Worm (Caenorhabditis elegans) whole organism, L3 larva: ENCODE results near the gene clec-250.

Source experiments
- aly-2 ChIP-seq: fragments of 150-350 bp; optimal IDR thresholded peaks from 2 replicates; lab custom pipeline; 2014; ENCODE audit warnings: missing biosample characterization, missing genetic modification characterization
- egl-5 ChIP-seq: fragments of 150-350 bp; optimal IDR thresholded peaks from 2 replicates; lab custom pipeline; 2017; ENCODE audit warnings: missing biosample characterization, missing genetic modification reagents, missing genetic modification characterization, inconsistent platforms
- fos-1 ChIP-seq: fragments of 150-350 bp; optimal IDR thresholded peaks from 2 replicates; lab custom pipeline; 2014; ENCODE audit warnings: missing biosample characterization, missing genetic modification characterization
- nfya-1 ChIP-seq: sonication (generic microtip); optimal IDR thresholded peaks from 2 replicates; lab custom pipeline; 2017; ENCODE audit warnings: missing genetic modification characterization, mild to moderate bottlenecking, missing compliant biosample characterization, antibody characterized with exemption, moderate library complexity; ENCODE audit not compliant: insufficient read depth
- pha-4 ChIP-seq: fragments of 150-350 bp; optimal IDR thresholded peaks from 2 replicates; lab custom pipeline; 2014; ENCODE audit warnings: missing biosample characterization, missing genetic modification reagents, missing genetic modification characterization
- skn-1 ChIP-seq: fragments of 150-350 bp; optimal IDR thresholded peaks from 2 replicates; lab custom pipeline; 2014; ENCODE audit warnings: missing biosample characterization, missing genetic modification characterization
- tbx-2 ChIP-seq: sonication (generic microtip); optimal IDR thresholded peaks from 2 replicates; lab custom pipeline; 2016; ENCODE audit warnings: mild to moderate bottlenecking, missing genetic modification characterization, missing compliant biosample characterization
- unc-62 ChIP-seq: fragments of 150-350 bp; sonication (generic microtip); optimal IDR thresholded peaks from 4 replicates; lab custom pipeline; 2014; ENCODE audit warnings: missing biosample characterization, missing genetic modification reagents, missing genetic modification characterization
- zag-1 ChIP-seq: fragments of 150-350 bp; optimal IDR thresholded peaks from 2 replicates; lab custom pipeline; 2014; ENCODE audit warnings: missing biosample characterization, missing genetic modification characterization

ce11 chrV:18724076-18724475, 17.9 kb downstream of the clec-250 start:
- TF ChIP-seq tbx-2 (tag; lab: Kevin White, UChicago) (no peak), skn-1 (tag; lab: Kevin White, UChicago) (no peak), nfya-1 (tag; lab: Kevin White, UChicago) (no peak), unc-62 (no peak), zag-1 (no peak), fos-1 (tag; lab: Kevin White, UChicago) (no peak), aly-2 (no peak), pha-4 (tag; lab: Kevin White, UChicago) (no peak), egl-5 (tag; lab: Kevin White, UChicago) (no peak)
